Worm (Caenorhabditis elegans) whole organism, early embryonic: ENCODE measurements around the gene klp-20.

ENCODE experiments used
- B0310.2 ChIP-seq: sonication (generic microtip); optimal IDR thresholded peaks from 2 replicates; lab custom pipeline; 2016; ENCODE audit warnings: mild to moderate bottlenecking, missing genetic modification characterization, missing compliant biosample characterization
- F13C5.2 ChIP-seq: sonication (generic microtip); optimal IDR thresholded peaks from 2 replicates; lab custom pipeline; 2017; ENCODE audit warnings: mild to moderate bottlenecking, missing genetic modification characterization, inconsistent platforms, missing compliant biosample characterization
- aly-1 ChIP-seq: sonication (generic microtip); optimal IDR thresholded peaks from 2 replicates; lab custom pipeline; 2016; ENCODE audit warnings: missing genetic modification characterization, missing compliant biosample characterization
- ama-1 ChIP-seq: fragments of 150-350 bp; optimal IDR thresholded peaks from 2 replicates; lab custom pipeline; 2014
- ceh-13 ChIP-seq: fragments of 200-800 bp; sonication (Bioruptor generic); optimal IDR thresholded peaks from 2 replicates; lab custom pipeline; 2018; ENCODE audit warnings: mild to moderate bottlenecking, missing genetic modification characterization, missing compliant biosample characterization
- ceh-36 ChIP-seq: sonication (generic microtip); optimal IDR thresholded peaks from 2 replicates; lab custom pipeline; 2016; ENCODE audit warnings: missing genetic modification characterization, inconsistent platforms, missing compliant biosample characterization
- ets-7 ChIP-seq: sonication (generic microtip); optimal IDR thresholded peaks from 2 replicates; lab custom pipeline; 2016; ENCODE audit warnings: missing genotype, missing genetic modification characterization, missing compliant biosample characterization
- flt-1 ChIP-seq: fragments of 200-800 bp; sonication (Bioruptor generic); IDR thresholded peaks from 2 replicates; pipeline ENCODE4 v1.3.6; 2022; ENCODE audit warnings: missing genetic modification characterization, missing compliant biosample characterization
- hmbx-1 ChIP-seq: sonication (generic microtip); optimal IDR thresholded peaks from 2 replicates; lab custom pipeline; 2016; ENCODE audit warnings: mild to moderate bottlenecking, missing genetic modification characterization, missing compliant biosample characterization
- hmg-4 ChIP-seq: fragments of 200-800 bp; sonication (Bioruptor generic); optimal IDR thresholded peaks from 2 replicates; lab custom pipeline; 2018; ENCODE audit warnings: mild to moderate bottlenecking, missing genetic modification characterization, missing compliant biosample characterization
- hnd-1 ChIP-seq: sonication (generic microtip); optimal IDR thresholded peaks from 2 replicates; lab custom pipeline; 2016; ENCODE audit warnings: missing genetic modification characterization, missing compliant biosample characterization
- pes-1 ChIP-seq: fragments of 200-800 bp; sonication (Bioruptor generic); IDR thresholded peaks from 2 replicates; pipeline ENCODE4 v1.3.6; 2022; ENCODE audit warnings: missing genetic modification reagents, missing genetic modification characterization, missing compliant biosample characterization
- scrt-1 ChIP-seq: fragments of 200-800 bp; sonication (Bioruptor generic); IDR thresholded peaks from 2 replicates; pipeline ENCODE4 v1.3.6; 2022; ENCODE audit warnings: missing genetic modification characterization, missing compliant biosample characterization
- sea-1 ChIP-seq: fragments of 200-800 bp; sonication (Bioruptor generic); conservative IDR thresholded peaks from 2 replicates; pipeline ENCODE4 v1.3.6; 2022; ENCODE audit warnings: missing genetic modification characterization, missing compliant biosample characterization
- tbx-11 ChIP-seq: fragments of 200-800 bp; sonication (Bioruptor generic); IDR thresholded peaks from 2 replicates; pipeline ENCODE4 v1.3.6; 2022; ENCODE audit warnings: missing genetic modification characterization, missing compliant biosample characterization
- tbx-37 ChIP-seq: fragments of 200-800 bp; sonication (Bioruptor generic); conservative IDR thresholded peaks from 2 replicates; pipeline ENCODE4 v1.3.6; 2022; ENCODE audit warnings: missing genetic modification reagents, missing genetic modification characterization, missing compliant biosample characterization
- tra-4 ChIP-seq: sonication (generic microtip); optimal IDR thresholded peaks from 2 replicates; lab custom pipeline; 2017; ENCODE audit warnings: missing genetic modification characterization, missing compliant biosample characterization

The klp-20 gene

DNA sequence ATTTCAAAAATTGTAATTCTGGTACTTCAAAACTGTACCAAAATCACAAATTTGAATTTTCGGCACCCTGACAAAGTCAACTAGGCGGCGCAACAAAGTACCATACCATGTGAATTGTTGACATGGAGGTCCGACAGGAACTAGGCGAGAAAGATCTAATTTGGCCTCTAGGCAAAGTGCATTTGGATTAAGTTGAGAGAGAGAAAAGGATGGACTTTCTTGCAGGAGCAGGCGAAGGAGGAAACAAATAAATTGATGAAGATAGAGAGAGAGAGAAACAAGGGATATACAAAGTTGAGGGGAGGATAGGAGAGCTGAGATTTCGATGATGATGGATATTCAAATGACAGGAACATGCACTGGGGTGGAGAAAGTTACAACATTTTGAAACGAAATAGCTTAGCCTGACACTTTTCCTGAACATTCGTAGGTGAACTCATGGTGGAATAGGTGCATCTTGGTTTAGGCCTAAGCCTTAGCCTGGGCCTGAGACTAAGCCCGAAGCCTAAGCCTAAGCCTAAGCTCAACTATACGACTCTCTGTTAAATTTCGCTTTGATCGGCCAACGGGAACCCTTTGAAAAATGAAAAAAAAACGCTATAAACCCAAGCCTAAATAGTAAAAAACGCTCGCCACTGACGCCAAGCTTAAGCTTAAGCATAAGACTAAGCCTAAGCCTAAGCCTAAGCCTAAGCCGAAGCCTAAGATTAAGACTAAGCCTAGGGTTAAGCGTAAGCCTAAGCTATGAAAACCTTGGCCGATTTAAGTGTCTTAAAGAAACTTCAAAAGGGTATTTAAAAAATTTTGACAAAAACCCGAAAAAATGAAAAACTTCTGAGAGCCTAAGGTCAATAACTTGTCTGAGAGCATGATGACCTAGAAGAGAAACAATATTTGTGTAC, 748 bp upstream of the klp-20 start:
- no peak for TF ChIP-seq ceh-13 (GFP tag; lab: Kevin White, UChicago)
- TF ChIP-seq F13C5.2 (tag; lab: Kevin White, UChicago) = no peak
- no peak for TF ChIP-seq tbx-11 (GFP tag; lab: Robert Waterston, UW)
- TF ChIP-seq aly-1 (tag; lab: Kevin White, UChicago) = no peak
- TF ChIP-seq flt-1 (GFP tag; lab: Robert Waterston, UW) = no peak
- no peak for TF ChIP-seq scrt-1 (GFP tag; lab: Robert Waterston, UW)
- TF ChIP-seq B0310.2 = no peak
- TF ChIP-seq tbx-37 (GFP tag; lab: Robert Waterston, UW) = no peak
- TF ChIP-seq hmbx-1 = no peak
- no peak for TF ChIP-seq hmg-4
- no peak for TF ChIP-seq sea-1 (GFP tag; lab: Robert Waterston, UW)
- TF ChIP-seq ets-7 (tag; lab: Kevin White, UChicago) = no peak
- TF ChIP-seq pes-1 (GFP tag; lab: Robert Waterston, UW) = no peak
- no peak for TF ChIP-seq tra-4 (tag; lab: Kevin White, UChicago)
- no peak for TF ChIP-seq ama-1 (lab: Kevin White, UChicago)
- no peak for TF ChIP-seq hnd-1 (tag; lab: Kevin White, UChicago)
- no peak for TF ChIP-seq ceh-36 (tag; lab: Kevin White, UChicago)

DNA sequence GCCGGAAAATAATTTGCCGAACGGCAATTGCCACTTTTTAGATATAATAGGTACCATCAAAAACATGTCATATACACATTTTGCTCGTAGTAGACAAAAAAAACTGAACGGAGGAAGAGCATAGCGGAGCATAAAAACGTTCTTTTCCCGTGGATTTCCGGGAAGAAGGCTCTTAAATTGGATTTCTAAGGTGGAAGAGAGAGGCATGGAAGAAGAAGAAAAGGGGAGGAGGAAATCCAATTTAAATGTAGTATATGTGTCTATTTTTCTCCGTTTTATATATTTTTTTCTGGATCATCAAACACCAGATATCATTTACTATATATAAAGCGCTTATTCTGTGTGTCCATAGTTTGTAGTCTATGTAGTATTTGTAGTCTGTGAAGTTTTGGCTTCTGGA, 1.6 kb downstream of the klp-20 start:
- TF ChIP-seq pes-1 (GFP tag; lab: Robert Waterston, UW) = no peak
- TF ChIP-seq ama-1 (lab: Kevin White, UChicago) = no peak
- no peak for TF ChIP-seq scrt-1 (GFP tag; lab: Robert Waterston, UW)
- TF ChIP-seq hmg-4 = no peak
- no peak for TF ChIP-seq ets-7 (tag; lab: Kevin White, UChicago)
- TF ChIP-seq B0310.2 = no peak
- no peak for TF ChIP-seq ceh-13 (GFP tag; lab: Kevin White, UChicago)
- no peak for TF ChIP-seq hmbx-1
- no peak for TF ChIP-seq F13C5.2 (tag; lab: Kevin White, UChicago)
- TF ChIP-seq ceh-36 (tag; lab: Kevin White, UChicago) = no peak
- TF ChIP-seq flt-1 (GFP tag; lab: Robert Waterston, UW) = no peak
- no peak for TF ChIP-seq hnd-1 (tag; lab: Kevin White, UChicago)
- no peak for TF ChIP-seq tra-4 (tag; lab: Kevin White, UChicago)

DNA sequence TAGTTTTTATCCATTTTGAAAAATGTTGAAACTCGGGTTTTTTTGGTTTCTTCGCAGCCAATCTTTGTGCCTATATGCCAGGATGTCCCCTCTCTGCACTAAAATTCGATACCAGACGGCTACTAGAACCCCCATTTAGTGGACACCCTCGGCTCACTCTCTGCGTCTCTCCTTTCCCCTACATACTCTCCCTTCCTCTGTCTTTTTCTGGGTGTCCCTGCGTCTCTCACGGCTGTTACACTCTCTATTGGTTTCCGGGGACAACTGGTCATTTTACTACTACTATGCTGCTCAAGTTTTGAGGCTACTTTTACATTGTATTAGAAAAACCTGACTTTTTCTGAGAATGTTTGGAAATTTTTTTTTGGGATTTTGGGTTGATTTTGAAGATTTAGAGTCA, 10.6 kb downstream of the klp-20 start:
- no peak for TF ChIP-seq pes-1 (GFP tag; lab: Robert Waterston, UW)
- TF ChIP-seq scrt-1 (GFP tag; lab: Robert Waterston, UW) = no peak
- TF ChIP-seq hmg-4 = no peak
- TF ChIP-seq sea-1 (GFP tag; lab: Robert Waterston, UW) = no peak
- TF ChIP-seq ceh-36 (tag; lab: Kevin White, UChicago) = no peak
- no peak for TF ChIP-seq ceh-13 (GFP tag; lab: Kevin White, UChicago)
- TF ChIP-seq tra-4 (tag; lab: Kevin White, UChicago) = no peak
- TF ChIP-seq F13C5.2 (tag; lab: Kevin White, UChicago) = no peak

DNA sequence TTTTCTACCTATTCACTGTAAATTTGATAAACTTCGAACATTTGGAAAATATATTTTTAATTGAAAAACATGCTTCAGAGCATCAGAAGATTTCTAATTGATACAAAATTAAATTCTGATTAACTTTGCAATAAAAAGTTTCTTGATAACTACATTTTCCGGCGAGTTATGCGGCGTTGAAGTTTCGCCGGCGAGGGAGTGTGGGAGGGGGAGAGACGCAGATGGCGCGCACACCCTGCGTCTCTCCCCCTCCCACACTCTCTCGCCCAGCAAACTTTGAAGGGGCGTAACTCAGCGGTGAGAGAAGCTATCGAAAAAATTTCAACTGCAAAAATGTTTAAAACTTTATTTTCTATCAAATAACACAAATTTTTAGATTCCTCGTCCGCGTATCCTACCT, 12.7 kb downstream of the klp-20 start:
- TF ChIP-seq hmg-4 = no peak
- TF ChIP-seq tbx-11 (GFP tag; lab: Robert Waterston, UW) = no peak
- no peak for TF ChIP-seq ama-1 (lab: Kevin White, UChicago)
- TF ChIP-seq B0310.2 = no peak

DNA sequence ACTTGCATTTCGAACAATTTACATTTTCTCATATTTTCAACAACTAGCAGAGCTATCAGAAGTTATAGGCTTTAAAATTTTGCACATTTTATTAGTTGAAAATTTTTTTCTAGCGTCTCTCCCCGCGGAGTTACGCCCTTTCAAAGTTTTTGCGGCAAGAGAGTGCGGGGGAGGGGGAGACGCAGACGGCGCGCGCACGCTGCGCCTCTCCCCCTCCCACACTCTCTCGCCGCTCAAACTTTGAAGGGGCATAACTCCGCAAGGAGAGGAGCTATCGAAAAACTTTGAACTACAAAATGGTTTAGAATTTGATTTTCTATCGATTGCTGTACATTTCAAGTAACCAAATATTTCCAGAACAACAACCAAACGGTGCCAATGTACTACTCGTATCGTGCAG, 17.2 kb downstream of the klp-20 start:
- TF ChIP-seq flt-1 (GFP tag; lab: Robert Waterston, UW) = no peak
- no peak for TF ChIP-seq ceh-13 (GFP tag; lab: Kevin White, UChicago)
- TF ChIP-seq hmg-4 = no peak
- TF ChIP-seq ceh-36 (tag; lab: Kevin White, UChicago) = no peak
- TF ChIP-seq tbx-11 (GFP tag; lab: Robert Waterston, UW) = no peak
- TF ChIP-seq B0310.2 = no peak
- TF ChIP-seq pes-1 (GFP tag; lab: Robert Waterston, UW) = peak; percentile 45; the same call in 1 of the 2 replicates

DNA sequence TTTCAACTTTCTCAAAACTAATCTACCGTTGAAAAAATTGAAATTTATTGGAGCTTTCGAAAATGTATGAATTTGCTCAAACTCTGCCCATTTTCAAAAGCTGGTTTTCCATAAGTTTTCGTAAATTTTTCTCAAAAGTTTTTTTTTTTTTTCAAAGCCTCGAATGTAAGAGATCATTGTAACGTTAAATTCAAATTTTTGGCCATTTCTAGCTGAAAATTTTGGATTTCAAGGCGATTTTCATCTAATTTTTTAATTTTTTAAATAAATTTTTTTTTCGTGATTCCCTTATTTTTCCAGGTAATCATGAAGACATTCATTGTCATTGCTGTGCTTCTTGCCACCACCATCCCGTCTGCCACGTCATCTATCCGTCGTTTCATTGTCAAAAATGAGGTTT, 20.3 kb downstream of the klp-20 start, which contains the start of gene hpo-38:
hpo-38 (plus strand) TSS at position 301 of the 400 bp plus-strand sequence.
- no peak for TF ChIP-seq ama-1 (lab: Kevin White, UChicago)
- TF ChIP-seq ceh-13 (GFP tag; lab: Kevin White, UChicago) = no peak
- TF ChIP-seq hmg-4 = no peak
- TF ChIP-seq tra-4 (tag; lab: Kevin White, UChicago) = no peak
- TF ChIP-seq hnd-1 (tag; lab: Kevin White, UChicago) = no peak
- TF ChIP-seq tbx-11 (GFP tag; lab: Robert Waterston, UW) = no peak

DNA sequence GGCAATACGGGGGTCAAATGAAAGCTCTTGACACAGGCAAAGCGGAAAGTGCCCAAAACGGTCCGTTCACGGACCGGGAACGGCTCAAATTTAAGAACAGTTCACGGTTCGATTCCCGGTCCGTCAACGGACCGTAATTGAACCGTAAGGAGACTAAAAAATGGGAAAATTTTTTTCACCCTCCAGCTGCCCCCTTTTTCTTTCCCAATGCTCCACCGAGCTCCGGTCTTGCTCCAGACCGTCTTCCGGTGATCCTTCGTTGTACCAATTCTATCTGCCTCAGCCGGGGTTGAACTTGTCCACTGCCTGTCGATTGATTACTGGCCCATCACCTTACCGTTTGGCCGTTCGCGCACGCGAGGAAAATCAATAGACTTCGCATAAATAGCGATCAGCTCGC, 23.1 kb downstream of the klp-20 start:
- 0 out of 2 replicates have a peak, but pooled peaks have one; percentile 23 for TF ChIP-seq pes-1 (GFP tag; lab: Robert Waterston, UW)
- TF ChIP-seq scrt-1 (GFP tag; lab: Robert Waterston, UW) = peak; percentile 21; the same call in 1 of the 2 replicates

DNA sequence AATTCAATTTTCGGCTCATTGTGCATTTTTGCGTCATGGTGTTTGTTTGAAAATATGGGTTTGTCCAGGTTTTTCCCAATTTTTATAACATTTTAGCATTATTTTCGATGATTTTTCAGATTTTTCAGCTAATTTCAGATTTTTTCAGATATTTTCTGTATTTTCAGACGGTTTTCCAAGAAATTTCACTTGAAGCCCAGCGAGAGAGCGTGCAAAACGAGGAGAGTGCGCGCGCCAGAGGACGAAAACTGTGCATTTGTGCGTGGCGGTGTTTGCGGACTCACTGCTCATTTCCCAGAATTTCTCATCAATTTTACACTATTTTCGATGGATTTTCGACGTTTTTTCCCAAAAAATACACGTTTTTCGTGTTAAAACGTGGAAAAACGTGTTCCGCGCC, 25.3 kb downstream of the klp-20 start:
- 0 out of 2 replicates have a peak, but pooled peaks have one; percentile 28 for TF ChIP-seq pes-1 (GFP tag; lab: Robert Waterston, UW)
- TF ChIP-seq aly-1 (tag; lab: Kevin White, UChicago) = no peak
- TF ChIP-seq ama-1 (lab: Kevin White, UChicago) = peak; percentile 55
- peak; percentile 76 for TF ChIP-seq F13C5.2 (tag; lab: Kevin White, UChicago)
- no peak for TF ChIP-seq hnd-1 (tag; lab: Kevin White, UChicago)
- no peak for TF ChIP-seq scrt-1 (GFP tag; lab: Robert Waterston, UW)
- TF ChIP-seq hmg-4 = no peak
